Worm (Caenorhabditis elegans) whole organism, late embryonic: ENCODE data around the gene Y59A8B.8.

ENCODE experiments used
- F13H6.1 ChIP-seq: sonication (generic microtip); optimal IDR thresholded peaks from 2 replicates; lab custom pipeline; 2016; ENCODE audit warnings: missing genetic modification characterization, missing compliant biosample characterization
- T23F11.4 ChIP-seq: fragments of 200-800 bp; sonication (Bioruptor generic); optimal IDR thresholded peaks from 2 replicates; lab custom pipeline; 2018; ENCODE audit warnings: mild to moderate bottlenecking, missing genetic modification characterization, missing compliant biosample characterization
- ahr-1 ChIP-seq: sonication (generic microtip); optimal IDR thresholded peaks from 2 replicates; lab custom pipeline; 2016; ENCODE audit warnings: missing genetic modification characterization, missing compliant biosample characterization
- dve-1 ChIP-seq: sonication (generic microtip); optimal IDR thresholded peaks from 2 replicates; lab custom pipeline; 2017; ENCODE audit warnings: antibody characterized with exemption, mild to moderate bottlenecking, missing genetic modification characterization, missing compliant biosample characterization
- elt-2 ChIP-seq: sonication (generic microtip); optimal IDR thresholded peaks from 2 replicates; lab custom pipeline; 2016; ENCODE audit warnings: missing genetic modification reagents, missing genetic modification characterization, missing compliant biosample characterization
- fkh-10 ChIP-seq: fragments of 150-350 bp; optimal IDR thresholded peaks from 2 replicates; lab custom pipeline; 2014; ENCODE audit warnings: missing biosample characterization, missing genetic modification reagents, missing genetic modification characterization
- fkh-6 ChIP-seq: sonication (generic microtip); optimal IDR thresholded peaks from 2 replicates; lab custom pipeline; 2016; ENCODE audit warnings: missing genetic modification characterization, missing compliant biosample characterization
- hlh-30 ChIP-seq: sonication (generic microtip); optimal IDR thresholded peaks from 2 replicates; lab custom pipeline; 2017; ENCODE audit warnings: antibody characterized with exemption, missing genetic modification characterization, missing compliant biosample characterization; ENCODE audit not compliant: insufficient read depth
- lin-11 ChIP-seq: fragments of 200-800 bp; sonication (Bioruptor generic); optimal IDR thresholded peaks from 2 replicates; lab custom pipeline; 2018; ENCODE audit warnings: mild to moderate bottlenecking, missing genetic modification characterization, missing compliant biosample characterization
- nhr-11 ChIP-seq: fragments of 150-350 bp; optimal IDR thresholded peaks from 2 replicates; lab custom pipeline; 2014; ENCODE audit warnings: missing biosample characterization, missing genetic modification characterization
- pqm-1 ChIP-seq: sonication (generic microtip); optimal IDR thresholded peaks from 2 replicates; lab custom pipeline; 2016; ENCODE audit warnings: missing genetic modification characterization, missing compliant biosample characterization
- sdc-2 ChIP-seq: sonication (generic microtip); optimal IDR thresholded peaks from 2 replicates; lab custom pipeline; 2016; ENCODE audit warnings: missing genotype, missing genetic modification characterization, missing compliant biosample characterization
- tbx-2 ChIP-seq: sonication (generic microtip); optimal IDR thresholded peaks from 2 replicates; lab custom pipeline; 2016; ENCODE audit warnings: missing genetic modification characterization, missing compliant biosample characterization
- unc-55 ChIP-seq: sonication (generic microtip); optimal IDR thresholded peaks from 2 replicates; lab custom pipeline; 2017; ENCODE audit warnings: missing biosample characterization, missing genetic modification reagents, missing genetic modification characterization

- TF ChIP-seq tbx-2 (tag; lab: Kevin White, UChicago) (no peak), pqm-1 (tag; lab: Kevin White, UChicago) (no peak), sdc-2 (tag; lab: Kevin White, UChicago) (no peak), ahr-1 (tag; lab: Kevin White, UChicago) (no peak), fkh-10 (GFP tag; lab: Kevin White, UChicago) (no peak), fkh-6 (tag; lab: Kevin White, UChicago) (no peak), T23F11.4 (no peak), hlh-30 (no peak), lin-11 (tag; lab: Kevin White, UChicago) (no peak), elt-2 (no peak), unc-55 (GFP tag; lab: Kevin White, UChicago) (no peak), F13H6.1 (no peak), nhr-11 (no peak), dve-1 (tag; lab: Kevin White, UChicago) (no peak)
Observed at ce11 chrV:18091216-18091615, 25.1 kb upstream of the Y59A8B.8 start.
